Worm (Caenorhabditis elegans) whole organism, late embryonic: ENCODE data around the gene srx-24.
A peak's percentile ranks its signal among the peaks of the same experiment; 100 is the strongest.

Experiments used
- C08G9.2 ChIP-seq: sonication (generic microtip); optimal IDR thresholded peaks from 2 replicates; lab custom pipeline; 2016; ENCODE audit warnings: mild to moderate bottlenecking, missing genetic modification characterization, moderate library complexity, missing compliant biosample characterization
- C38D4.7 ChIP-seq: fragments of 200-800 bp; sonication (Bioruptor generic); optimal IDR thresholded peaks from 2 replicates; lab custom pipeline; 2018; ENCODE audit warnings: mild to moderate bottlenecking, missing genetic modification characterization, moderate library complexity, missing compliant biosample characterization
- F13H6.1 ChIP-seq: sonication (generic microtip); optimal IDR thresholded peaks from 2 replicates; lab custom pipeline; 2016; ENCODE audit warnings: missing genetic modification characterization, missing compliant biosample characterization
- T23F11.4 ChIP-seq: fragments of 200-800 bp; sonication (Bioruptor generic); optimal IDR thresholded peaks from 2 replicates; lab custom pipeline; 2018; ENCODE audit warnings: mild to moderate bottlenecking, missing genetic modification characterization, missing compliant biosample characterization
- ahr-1 ChIP-seq: sonication (generic microtip); optimal IDR thresholded peaks from 2 replicates; lab custom pipeline; 2016; ENCODE audit warnings: missing genetic modification characterization, missing compliant biosample characterization
- ceh-14 ChIP-seq: sonication (generic microtip); optimal IDR thresholded peaks from 2 replicates; lab custom pipeline; 2016; ENCODE audit warnings: missing genotype, missing genetic modification characterization, missing compliant biosample characterization
- ceh-18 ChIP-seq: sonication (generic microtip); optimal IDR thresholded peaks from 2 replicates; lab custom pipeline; 2016; ENCODE audit warnings: missing genetic modification characterization, missing compliant biosample characterization
- ceh-19 ChIP-seq: fragments of 200-800 bp; sonication (Bioruptor generic); optimal IDR thresholded peaks from 2 replicates; lab custom pipeline; 2018; ENCODE audit warnings: mild to moderate bottlenecking, missing genetic modification characterization, missing compliant biosample characterization
- ceh-24 ChIP-seq: sonication (generic microtip); optimal IDR thresholded peaks from 2 replicates; lab custom pipeline; 2016; ENCODE audit warnings: mild to moderate bottlenecking, missing genetic modification characterization, missing compliant biosample characterization
- ceh-30 ChIP-seq: fragments of 150-350 bp; optimal IDR thresholded peaks from 2 replicates; lab custom pipeline; 2014; ENCODE audit warnings: missing biosample characterization, missing genetic modification characterization
- ceh-45 ChIP-seq: fragments of 200-800 bp; sonication (Bioruptor generic); IDR thresholded peaks from 2 replicates; pipeline ENCODE4 v1.3.6; 2022; ENCODE audit warnings: missing genetic modification reagents, missing genetic modification characterization, missing compliant biosample characterization
- ceh-48 ChIP-seq: sonication (generic microtip); optimal IDR thresholded peaks from 2 replicates; lab custom pipeline; 2016; ENCODE audit warnings: missing genetic modification characterization, inconsistent platforms, missing compliant biosample characterization
- dmd-4 ChIP-seq: sonication (generic microtip); optimal IDR thresholded peaks from 2 replicates; lab custom pipeline; 2016; ENCODE audit warnings: borderline replicate concordance, missing genetic modification characterization, missing compliant biosample characterization
- elt-2 ChIP-seq: sonication (generic microtip); optimal IDR thresholded peaks from 2 replicates; lab custom pipeline; 2016; ENCODE audit warnings: missing genetic modification reagents, missing genetic modification characterization, missing compliant biosample characterization
- ets-4 ChIP-seq: sonication (generic microtip); optimal IDR thresholded peaks from 2 replicates; lab custom pipeline; 2016; ENCODE audit warnings: missing genetic modification characterization, missing compliant biosample characterization
- eyg-1 ChIP-seq: sonication (generic microtip); optimal IDR thresholded peaks from 2 replicates; lab custom pipeline; 2016; ENCODE audit warnings: missing genotype, missing genetic modification characterization, missing compliant biosample characterization
- fkh-10 ChIP-seq: fragments of 150-350 bp; optimal IDR thresholded peaks from 2 replicates; lab custom pipeline; 2014; ENCODE audit warnings: missing biosample characterization, missing genetic modification reagents, missing genetic modification characterization
- hlh-15 ChIP-seq: sonication (generic microtip); optimal IDR thresholded peaks from 2 replicates; lab custom pipeline; 2016; ENCODE audit warnings: missing genetic modification characterization, missing compliant biosample characterization
- hlh-8 ChIP-seq: sonication (generic microtip); optimal IDR thresholded peaks from 2 replicates; lab custom pipeline; 2016; ENCODE audit warnings: missing genotype, missing genetic modification characterization, missing compliant biosample characterization
- madf-2 ChIP-seq: sonication (generic microtip); optimal IDR thresholded peaks from 2 replicates; lab custom pipeline; 2017; ENCODE audit warnings: missing genetic modification characterization, missing compliant biosample characterization
- nfya-1 ChIP-seq: sonication (generic microtip); optimal IDR thresholded peaks from 2 replicates; lab custom pipeline; 2017; ENCODE audit warnings: missing genetic modification characterization, mild to moderate bottlenecking, missing compliant biosample characterization, antibody characterized with exemption, moderate library complexity
- nhr-11 ChIP-seq: fragments of 150-350 bp; optimal IDR thresholded peaks from 2 replicates; lab custom pipeline; 2014; ENCODE audit warnings: missing biosample characterization, missing genetic modification characterization
- odd-2 ChIP-seq: sonication (generic microtip); optimal IDR thresholded peaks from 2 replicates; lab custom pipeline; 2017; ENCODE audit warnings: antibody characterized with exemption, mild to moderate bottlenecking, missing genetic modification characterization, missing compliant biosample characterization
- pag-3 ChIP-seq: sonication (generic microtip); optimal IDR thresholded peaks from 2 replicates; lab custom pipeline; 2016; ENCODE audit warnings: missing compliant biosample characterization, missing genetic modification characterization, borderline replicate concordance
- pha-4 ChIP-seq: fragments of 150-350 bp; optimal IDR thresholded peaks from 2 replicates; lab custom pipeline; 2018; ENCODE audit warnings: missing biosample characterization, missing genetic modification reagents, missing genetic modification characterization
- pros-1 ChIP-seq: fragments of 150-350 bp; optimal IDR thresholded peaks from 2 replicates; lab custom pipeline; 2014; ENCODE audit warnings: missing biosample characterization, missing genetic modification reagents, missing genetic modification characterization
- ref-2 ChIP-seq: sonication (generic microtip); optimal IDR thresholded peaks from 2 replicates; lab custom pipeline; 2016; ENCODE audit warnings: missing genetic modification characterization, missing compliant biosample characterization
- sdc-2 ChIP-seq: sonication (generic microtip); optimal IDR thresholded peaks from 2 replicates; lab custom pipeline; 2016; ENCODE audit warnings: missing genotype, missing genetic modification characterization, missing compliant biosample characterization
- sox-4 ChIP-seq: sonication (generic microtip); optimal IDR thresholded peaks from 2 replicates; lab custom pipeline; 2017; ENCODE audit warnings: mild to moderate bottlenecking, missing genetic modification characterization, inconsistent platforms, missing compliant biosample characterization
- syd-9 ChIP-seq: sonication (generic microtip); optimal IDR thresholded peaks from 2 replicates; lab custom pipeline; 2016; ENCODE audit warnings: mild to moderate bottlenecking, missing genetic modification characterization, moderate library complexity, missing compliant biosample characterization
- tbx-2 ChIP-seq: sonication (generic microtip); optimal IDR thresholded peaks from 2 replicates; lab custom pipeline; 2016; ENCODE audit warnings: missing genetic modification characterization, missing compliant biosample characterization
- ttx-3 ChIP-seq: sonication (generic microtip); optimal IDR thresholded peaks from 2 replicates; lab custom pipeline; 2016; ENCODE audit warnings: missing genetic modification reagents, missing genetic modification characterization, missing compliant biosample characterization
- unc-42 ChIP-seq: sonication (generic microtip); optimal IDR thresholded peaks from 2 replicates; lab custom pipeline; 2016; ENCODE audit warnings: missing genotype, missing genetic modification characterization, missing compliant biosample characterization
- ztf-16 ChIP-seq: sonication (generic microtip); optimal IDR thresholded peaks from 2 replicates; lab custom pipeline; 2017; ENCODE audit warnings: missing genetic modification characterization, missing compliant biosample characterization

Gene srx-24

DNA sequence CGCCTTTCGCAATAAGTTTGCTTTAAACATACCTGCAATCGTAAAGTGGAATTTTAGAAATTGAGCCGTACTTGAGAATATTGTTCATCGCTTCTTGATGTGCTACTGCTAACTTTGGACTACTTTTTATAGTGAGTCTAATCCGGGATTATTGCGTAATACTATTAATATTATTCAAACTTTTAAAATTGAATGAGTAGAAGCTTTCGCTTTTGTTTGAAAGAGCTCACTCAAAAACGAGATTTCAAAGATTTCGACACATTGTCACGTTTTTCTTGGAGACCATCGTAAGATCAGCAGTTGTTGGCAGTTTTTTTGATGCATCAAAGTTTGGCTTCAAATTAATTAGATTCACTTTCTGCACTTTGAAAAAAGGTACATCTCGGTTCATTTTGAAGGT is 36.4 kb downstream of the srx-24 start, which contains the start of gene srt-28:
Gene srt-28, minus strand, starts transcription at position 101 of the 400 bp plus-strand sequence.
- TF ChIP-seq hlh-8 (tag; lab: Kevin White, UChicago) (no peak), pros-1 (tag; lab: Kevin White, UChicago) (no peak), nhr-11 (tag; lab: Kevin White, UChicago) (no peak), pag-3 (tag; lab: Kevin White, UChicago) (no peak), ceh-19 (GFP tag; lab: Kevin White, UChicago) (no peak), sox-4 (tag; lab: Kevin White, UChicago) (no peak), ahr-1 (tag; lab: Kevin White, UChicago) (no peak), ztf-16 (tag; lab: Kevin White, UChicago) (no peak), F13H6.1 (tag; lab: Kevin White, UChicago) (no peak), eyg-1 (tag; lab: Kevin White, UChicago) (no peak), sdc-2 (tag; lab: Kevin White, UChicago) (no peak), tbx-2 (no peak)

DNA sequence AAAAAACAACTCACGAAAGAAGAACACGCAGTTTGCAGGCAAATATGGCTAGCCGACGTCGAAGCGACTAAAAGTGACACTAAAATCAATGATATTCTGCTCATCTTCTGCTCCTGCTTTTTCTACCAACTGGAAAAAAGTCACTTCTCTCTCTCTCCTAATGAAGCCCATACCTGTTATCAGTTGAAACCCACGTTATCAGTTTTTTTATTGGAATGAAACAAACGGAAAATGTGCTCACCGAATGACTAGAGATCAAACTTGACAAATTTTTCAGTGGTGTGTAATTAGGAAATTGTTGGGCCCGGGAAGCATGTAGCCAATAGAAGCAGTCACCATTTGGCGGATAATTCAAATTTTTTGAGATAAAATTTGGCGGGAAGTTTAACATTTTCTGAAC is 38.5 kb downstream of the srx-24 start, which contains the start of gene C24B9.3:
Gene C24B9.3, minus strand, starts transcription at position 171 of the 400 bp plus-strand sequence.
- no peak for TF ChIP-seq ttx-3 (tag; lab: Kevin White, UChicago)
- peak; percentile 29 for TF ChIP-seq elt-2 (tag; lab: Kevin White, UChicago)
- TF ChIP-seq, all 69 proteins: peak for 1

DNA sequence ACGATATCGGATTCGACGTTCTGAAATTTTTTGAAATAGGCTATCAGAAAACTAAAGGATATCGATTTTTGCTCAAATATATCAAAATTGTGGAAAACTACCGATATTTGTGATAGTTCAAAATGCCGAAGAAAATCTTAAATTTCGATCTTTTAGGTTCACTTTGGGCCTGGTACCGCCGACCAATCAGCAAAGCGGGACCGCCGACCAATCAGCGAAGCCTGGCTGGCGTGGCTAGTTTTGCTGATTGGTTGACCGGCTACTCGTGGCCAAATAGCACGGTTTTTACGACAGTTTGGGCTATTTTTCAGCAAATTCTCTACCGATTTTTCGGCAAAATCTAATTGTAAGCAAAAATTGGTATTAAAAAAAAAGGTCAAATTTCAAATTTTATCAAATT is 39.7 kb downstream of the srx-24 start:
- TF ChIP-seq nfya-1 (tag; lab: Kevin White, UChicago) (peak; percentile 54), ref-2 (tag; lab: Kevin White, UChicago) (no peak)

- TF ChIP-seq odd-2 (no peak), pha-4 (tag; lab: Kevin White, UChicago) (no peak), ahr-1 (tag; lab: Kevin White, UChicago) (no peak), dmd-4 (tag; lab: Kevin White, UChicago) (no peak), C08G9.2 (no peak), madf-2 (no peak), tbx-2 (no peak), ceh-30 (tag; lab: Kevin White, UChicago) (no peak), ztf-16 (tag; lab: Kevin White, UChicago) (no peak), hlh-15 (tag; lab: Kevin White, UChicago) (no peak)
Observed at ce11 chrV:2706379-2706778, 43.5 kb downstream of the srx-24 start.

ce11 chrV:2703299-2703698 is 46.6 kb downstream of the srx-24 start:
- TF ChIP-seq ceh-45 (GFP tag; lab: Robert Waterston, UW) (no peak), T23F11.4 (GFP tag; lab: Kevin White, UChicago) (no peak), syd-9 (tag; lab: Kevin White, UChicago) (no peak), ceh-24 (tag; lab: Kevin White, UChicago) (no peak), C38D4.7 (GFP tag; lab: Kevin White, UChicago) (no peak), ets-4 (tag; lab: Kevin White, UChicago) (no peak), unc-42 (tag; lab: Kevin White, UChicago) (no peak), elt-2 (tag; lab: Kevin White, UChicago) (no peak), fkh-10 (GFP tag; lab: Kevin White, UChicago) (no peak), ceh-18 (tag; lab: Kevin White, UChicago) (no peak), sox-4 (tag; lab: Kevin White, UChicago) (no peak), dmd-4 (tag; lab: Kevin White, UChicago) (no peak), ceh-48 (tag; lab: Kevin White, UChicago) (no peak), ceh-14 (tag; lab: Kevin White, UChicago) (no peak)
